Fruit fly (Drosophila melanogaster) whole organism, wandering third instar larva: ENCODE measurements around the gene cort.

Experiments
- Abd-B ChIP-seq: fragments of >200 bp; optimal IDR thresholded peaks from 2 replicates; lab custom pipeline; 2017; ENCODE audit warnings: missing biosample characterization, missing genetic modification characterization
- CG32264 ChIP-seq: fragments of 200-800 bp; sonication (Bioruptor generic); optimal IDR thresholded peaks from 2 replicates; lab custom pipeline; 2016; ENCODE audit warnings: missing biosample characterization, missing genetic modification characterization
- CG9705 ChIP-seq: fragments of 200-800 bp; sonication (Bioruptor generic); optimal IDR thresholded peaks from 2 replicates; lab custom pipeline; 2018; ENCODE audit warnings: missing biosample characterization, mild to moderate bottlenecking, missing genetic modification characterization
- CrebA ChIP-seq: fragments of 200-800 bp; sonication (Bioruptor generic); optimal IDR thresholded peaks from 2 replicates; lab custom pipeline; 2016; ENCODE audit warnings: missing biosample characterization, mild to moderate bottlenecking, missing genetic modification characterization, borderline replicate concordance
- Dif ChIP-seq: fragments of 200-275, 200-300 bp; sonication (Bioruptor generic); optimal IDR thresholded peaks from 2 replicates; lab custom pipeline; 2018; ENCODE audit warnings: missing biosample characterization, missing genetic modification characterization; ENCODE audit not compliant: partially characterized antibody
- GATAd ChIP-seq: sonication (Bioruptor generic); optimal IDR thresholded peaks from 2 replicates; lab custom pipeline; 2016; ENCODE audit warnings: missing biosample characterization, missing genetic modification characterization
- HLH106 ChIP-seq: fragments of 200-800 bp; optimal IDR thresholded peaks from 3 replicates; lab custom pipeline; 2019; ENCODE audit warnings: missing biosample characterization, mild to moderate bottlenecking, missing genetic modification characterization, moderate library complexity
- Hr78 ChIP-seq: fragments of >200 bp; optimal IDR thresholded peaks from 2 replicates; lab custom pipeline; 2017; ENCODE audit warnings: missing biosample characterization, missing genetic modification characterization
- Jra ChIP-seq: sonication (Bioruptor generic); optimal IDR thresholded peaks from 2 replicates; lab custom pipeline; 2016; ENCODE audit warnings: missing biosample characterization, missing genetic modification characterization
- N ChIP-seq: fragments of >200 bp; optimal IDR thresholded peaks from 2 replicates; lab custom pipeline; 2018; ENCODE audit warnings: missing biosample characterization, missing external identifiers, missing genetic modification characterization
- OdsH ChIP-seq: fragments of 200-800 bp; sonication (Bioruptor generic); optimal IDR thresholded peaks from 2 replicates; lab custom pipeline; 2016; ENCODE audit warnings: missing biosample characterization, mild to moderate bottlenecking, missing genetic modification characterization
- Rel ChIP-seq, 2 experiments: fragments of 200-800 bp; sonication (Bioruptor generic) in 1 of 2; optimal IDR thresholded peaks; 2 replicates in 1 of 2; 3 replicates in 1 of 2; lab custom pipeline; 2016 to 2019; ENCODE audit warnings: mild to moderate bottlenecking in 2 of 2, missing biosample characterization in 2 of 2, missing genetic modification characterization in 2 of 2, moderate library complexity in 1 of 2
- Sp1 ChIP-seq: fragments of 200-800 bp; sonication (Bioruptor generic); optimal IDR thresholded peaks from 3 replicates; lab custom pipeline; 2019; ENCODE audit warnings: missing biosample characterization, mild to moderate bottlenecking, missing genetic modification characterization, moderate library complexity
- Vsx2 ChIP-seq: fragments of 200-300, 225-300 bp; sonication (Bioruptor generic); optimal IDR thresholded peaks from 2 replicates; lab custom pipeline; 2018; ENCODE audit warnings: missing biosample characterization, missing genetic modification characterization; ENCODE audit not compliant: partially characterized antibody
- brk ChIP-seq: fragments of 200-800 bp; sonication (Bioruptor generic); optimal IDR thresholded peaks from 2 replicates; lab custom pipeline; 2016; ENCODE audit warnings: missing biosample characterization, mild to moderate bottlenecking, missing genetic modification characterization
- dl ChIP-seq, 2 experiments: fragments of 175-275, 200-275 bp in 1 of 2; fragments of 200-275 bp in 1 of 2; sonication (Bioruptor generic); optimal IDR thresholded peaks; lab custom pipeline; 2018; ENCODE audit warnings: mild to moderate bottlenecking in 2 of 2, missing biosample characterization in 2 of 2, missing genetic modification characterization in 2 of 2, moderate library complexity in 2 of 2; ENCODE audit not compliant: partially characterized antibody in 2 of 2, insufficient read depth in 1 of 2
- dmrt93B ChIP-seq: fragments of 200-800 bp; sonication (Bioruptor generic); optimal IDR thresholded peaks from 2 replicates; lab custom pipeline; 2018; ENCODE audit warnings: missing biosample characterization, mild to moderate bottlenecking, missing genetic modification characterization
- dsf ChIP-seq: sonication (Bioruptor generic); optimal IDR thresholded peaks from 2 replicates; lab custom pipeline; 2016; ENCODE audit warnings: missing biosample characterization, missing genetic modification characterization, borderline replicate concordance
- ey ChIP-seq: fragments of 200-800 bp; sonication (Bioruptor generic); optimal IDR thresholded peaks from 2 replicates; lab custom pipeline; 2016; ENCODE audit warnings: missing biosample characterization, missing genetic modification characterization
- foxo ChIP-seq, 2 experiments: fragments of 200-800 bp; sonication (Bioruptor generic); optimal IDR thresholded peaks; 2 replicates in 1 of 2; 3 replicates in 1 of 2; lab custom pipeline; 2016 to 2017; ENCODE audit warnings: missing biosample characterization in 2 of 2, missing genetic modification characterization in 2 of 2
- fru ChIP-seq: fragments of 200-800 bp; sonication (Bioruptor generic); optimal IDR thresholded peaks from 3 replicates; lab custom pipeline; 2016; ENCODE audit warnings: missing biosample characterization, mild to moderate bottlenecking, missing genetic modification characterization
- h ChIP-seq: fragments of 200-800 bp; sonication (Bioruptor generic); optimal IDR thresholded peaks from 3 replicates; lab custom pipeline; 2016; ENCODE audit warnings: missing biosample characterization, mild to moderate bottlenecking, missing genetic modification characterization
- lola ChIP-seq: fragments of >200 bp; optimal IDR thresholded peaks from 2 replicates; lab custom pipeline; 2017; ENCODE audit warnings: missing biosample characterization, missing genetic modification characterization
- pan ChIP-seq: fragments of >200 bp; optimal IDR thresholded peaks from 2 replicates; lab custom pipeline; 2017
- psq ChIP-seq: fragments of 200-800 bp; sonication (Bioruptor generic); optimal IDR thresholded peaks from 3 replicates; lab custom pipeline; 2017; ENCODE audit warnings: missing biosample characterization, mild to moderate bottlenecking, missing genetic modification characterization, moderate library complexity
- rgr ChIP-seq: fragments of 200-800 bp; sonication (Bioruptor generic); optimal IDR thresholded peaks from 3 replicates; lab custom pipeline; 2016; ENCODE audit warnings: missing biosample characterization, mild to moderate bottlenecking, missing genetic modification characterization
- sage ChIP-seq: fragments of 200-800 bp; sonication (Bioruptor generic); optimal IDR thresholded peaks from 2 replicates; lab custom pipeline; 2016; ENCODE audit warnings: missing biosample characterization, mild to moderate bottlenecking, missing genetic modification characterization
- tai ChIP-seq: sonication (Bioruptor generic); optimal IDR thresholded peaks from 2 replicates; lab custom pipeline; 2016; ENCODE audit warnings: missing biosample characterization, missing genetic modification characterization
- usp ChIP-seq: fragments of >200 bp; optimal IDR thresholded peaks from 2 replicates; lab custom pipeline; 2017; ENCODE audit warnings: missing biosample characterization, missing genetic modification characterization
- woc ChIP-seq: sonication (Bioruptor generic); optimal IDR thresholded peaks from 2 replicates; lab custom pipeline; 2016; ENCODE audit warnings: missing biosample characterization, mild to moderate bottlenecking, missing genetic modification characterization

The cort gene

dm6 chr2L:6647103-6647711 lies 29.2 kb downstream of the cort start (continued):
- TF ChIP-seq CrebA (no peak), HLH106 (tag; lab: Kevin White, UChicago) (peak; percentile 81), GATAd (GFP tag; lab: Kevin White, UChicago) (peak; percentile 28)

- TF ChIP-seq ey (no peak), sage (GFP tag; lab: Kevin White, UChicago) (peak; percentile 51), Rel (GFP tag; optimal IDR thresholded peaks at IDR 0.05; lab: Kevin White, UChicago) (peak; percentile 61), Rel (tag; optimal IDR thresholded peaks at IDR 0.05; lab: Kevin White, UChicago) (no peak), CG32264 (GFP tag; lab: Kevin White, UChicago) (peak; percentile 11), woc (GFP tag; lab: Kevin White, UChicago) (no peak), lola (GFP tag; lab: Kevin White, UChicago) (peak; percentile 13), Vsx2 (GFP tag; lab: Kevin White, UChicago) (peak; percentile 7), Dif (GFP tag; lab: Kevin White, UChicago) (no peak), rgr (peak; percentile 4), Jra (GFP tag; lab: Kevin White, UChicago) (no peak), brk (peak; percentile 8), N (GFP tag; lab: Kevin White, UChicago) (no peak), pan (lab: Kevin White, UChicago) (no peak), Sp1 (GFP tag; lab: Kevin White, UChicago) (peak; percentile 4), usp (GFP tag; lab: Kevin White, UChicago) (no peak), OdsH (GFP tag; lab: Kevin White, UChicago) (no peak), fru (no peak), psq (GFP tag; lab: Kevin White, UChicago) (peak; percentile 97), tai (peak; percentile 35), foxo (GFP tag; optimal IDR thresholded peaks at IDR 0.05; lab: Kevin White, UChicago) (peak in 1 of 2 experiments; percentile 67)
These were observed 31.9 kb downstream of the cort start for dm6 chr2L:6644421-6645059.

- TF ChIP-seq GATAd (GFP tag; lab: Kevin White, UChicago) (no peak), OdsH (GFP tag; lab: Kevin White, UChicago) (peak; percentile 19), psq (GFP tag; lab: Kevin White, UChicago) (peak; percentile 33), Hr78 (GFP tag; lab: Kevin White, UChicago) (no peak), h (peak; percentile 19), foxo (GFP tag; optimal IDR thresholded peaks at IDR 0.05; lab: Kevin White, UChicago) (peak in 1 of 2 experiments; percentile 11), sage (GFP tag; lab: Kevin White, UChicago) (peak; percentile 25), dmrt93B (GFP tag; lab: Kevin White, UChicago) (no peak), lola (GFP tag; lab: Kevin White, UChicago) (no peak), Abd-B (GFP tag; lab: Kevin White, UChicago) (no peak), CrebA (peak; percentile 32), tai (no peak), Jra (GFP tag; lab: Kevin White, UChicago) (peak; percentile 25), fru (no peak)
These were observed 33.1 kb downstream of the cort start for dm6 chr2L:6643218-6643756.

- TF ChIP-seq dl (GFP tag; optimal IDR thresholded peaks at IDR 0.05; lab: Kevin White, UChicago; ENCODE audit: insufficient read depth in 1 of 2, partially characterized antibody in 2 of 2) (no peak), Dif (GFP tag; lab: Kevin White, UChicago) (no peak), sage (GFP tag; lab: Kevin White, UChicago) (no peak), ey (no peak), tai (no peak), dsf (GFP tag; lab: Kevin White, UChicago) (no peak), Vsx2 (GFP tag; lab: Kevin White, UChicago) (no peak), Abd-B (GFP tag; lab: Kevin White, UChicago) (no peak), Hr78 (GFP tag; lab: Kevin White, UChicago) (no peak), CG9705 (GFP tag; lab: Kevin White, UChicago) (no peak), lola (GFP tag; lab: Kevin White, UChicago) (no peak), CG32264 (GFP tag; lab: Kevin White, UChicago) (no peak)
These were observed 44.1 kb downstream of the cort start, which contains the start of gene Oatp26F for dm6 chr2L:6632307-6632706. TSS of gene Oatp26F (minus strand) at chr2L:6632407.
